Fruit fly (Drosophila melanogaster): ENCODE measurements around the gene CG10877.

DNA sequence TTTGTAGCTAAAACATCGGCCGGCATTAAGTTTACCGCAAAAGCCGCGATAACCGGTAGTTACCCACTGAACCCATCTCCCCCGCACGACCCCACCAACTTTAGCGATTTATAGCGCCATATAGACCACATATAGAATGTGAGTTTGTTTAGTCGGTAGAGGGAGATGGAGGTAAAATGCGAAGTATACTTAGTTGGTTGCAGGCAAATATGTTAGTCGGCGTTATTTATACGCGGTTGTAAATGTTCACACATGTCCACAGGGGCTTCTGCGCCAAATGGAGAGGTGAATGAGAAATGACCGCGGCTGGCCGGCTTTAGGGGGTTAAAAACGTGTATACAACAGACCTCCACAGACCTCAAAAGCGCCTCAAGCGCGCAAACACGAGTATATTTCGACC, 18.2 kb downstream of the CG10877 start:
- TF ChIP-seq CG12605 (GFP tag; IDR thresholded peaks at IDR 0.05) (0 out of 2 replicates have a peak, but pooled peaks have one; percentile 28), fd96Ca (GFP tag; IDR thresholded peaks at IDR 0.05) (peak; percentile 23; the same call in 1 of the 3 replicates), CG9948 (tag; optimal IDR thresholded peaks at IDR 0.05) (no peak), Pif1B (GFP tag; optimal IDR thresholded peaks at IDR 0.05) (no peak), EcR (GFP tag; optimal IDR thresholded peaks at IDR 0.05) (no peak), CG14655 (GFP tag; optimal IDR thresholded peaks at IDR 0.05) (no peak), CG8159 (tag; optimal IDR thresholded peaks at IDR 0.05) (no peak), Snoo (tag; optimal IDR thresholded peaks at IDR 0.05) (no peak), CG13204 (GFP tag; optimal IDR thresholded peaks at IDR 0.05) (no peak)
